Worm (Caenorhabditis elegans) whole organism, mixed stage, embryonic: ENCODE measurements around the gene daf-1.

Source experiments
- bed-3 ChIP-seq: fragments of 200-800 bp; sonication (Bioruptor generic); optimal IDR thresholded peaks from 3 replicates; lab custom pipeline; 2018; ENCODE audit warnings: mild to moderate bottlenecking, missing genetic modification characterization, moderate library complexity, missing compliant biosample characterization
- blmp-1 ChIP-seq: fragments of 150-350 bp; optimal IDR thresholded peaks from 2 replicates; lab custom pipeline; 2014; ENCODE audit warnings: missing biosample characterization, missing genetic modification characterization
- ceh-43 ChIP-seq: fragments of 200-800 bp; sonication (Bioruptor generic); optimal IDR thresholded peaks from 2 replicates; lab custom pipeline; 2018; ENCODE audit warnings: mild to moderate bottlenecking, missing genetic modification characterization, moderate library complexity, missing compliant biosample characterization
- ceh-83 ChIP-seq: fragments of 200-800 bp; sonication (Bioruptor generic); optimal IDR thresholded peaks from 2 replicates; lab custom pipeline; 2018; ENCODE audit warnings: mild to moderate bottlenecking, missing genetic modification characterization, missing compliant biosample characterization
- ces-1 ChIP-seq: fragments of 150-350 bp; optimal IDR thresholded peaks from 2 replicates; lab custom pipeline; 2014; ENCODE audit warnings: missing biosample characterization, missing genetic modification reagents, missing genetic modification characterization
- cnd-1 ChIP-seq: fragments of 200-800 bp; sonication (Bioruptor generic); optimal IDR thresholded peaks from 2 replicates; lab custom pipeline; 2018; ENCODE audit warnings: mild to moderate bottlenecking, missing genetic modification characterization, missing compliant biosample characterization
- drap-1 ChIP-seq: fragments of 200-800 bp; sonication (Bioruptor generic); optimal IDR thresholded peaks from 3 replicates; lab custom pipeline; 2018; ENCODE audit warnings: mild to moderate bottlenecking, missing genetic modification characterization, missing compliant biosample characterization
- elt-1 ChIP-seq: sonication (generic microtip); optimal IDR thresholded peaks from 2 replicates; lab custom pipeline; 2017; ENCODE audit warnings: missing genetic modification characterization, mild to moderate bottlenecking, missing compliant biosample characterization, antibody characterized with exemption, moderate library complexity, borderline replicate concordance; ENCODE audit not compliant: insufficient read depth
- elt-3 ChIP-seq: fragments of 150-350 bp; optimal IDR thresholded peaks from 2 replicates; lab custom pipeline; 2014; ENCODE audit warnings: missing biosample characterization, missing genetic modification characterization
- flh-1 ChIP-seq: fragments of 200-800 bp; sonication (Bioruptor generic); optimal IDR thresholded peaks from 2 replicates; lab custom pipeline; 2018; ENCODE audit warnings: mild to moderate bottlenecking, missing genetic modification characterization, moderate library complexity, missing compliant biosample characterization
- ham-2 ChIP-seq: fragments of 200-800 bp; sonication (Bioruptor generic); optimal IDR thresholded peaks from 2 replicates; lab custom pipeline; 2018; ENCODE audit warnings: mild to moderate bottlenecking, missing genetic modification characterization, missing compliant biosample characterization
- hlh-1 ChIP-seq: fragments of 150-350 bp; optimal IDR thresholded peaks from 2 replicates; lab custom pipeline; 2014; ENCODE audit warnings: missing biosample characterization, missing genetic modification reagents, missing genetic modification characterization
- lin-13 ChIP-seq: fragments of 150-350 bp; optimal IDR thresholded peaks from 2 replicates; lab custom pipeline; 2014; ENCODE audit warnings: missing biosample characterization, missing genetic modification characterization
- lin-32 ChIP-seq: fragments of 200-800 bp; sonication (Bioruptor generic); optimal IDR thresholded peaks from 2 replicates; lab custom pipeline; 2018; ENCODE audit warnings: mild to moderate bottlenecking, missing genetic modification characterization, missing compliant biosample characterization
- mab-5 ChIP-seq: fragments of 150-350 bp; optimal IDR thresholded peaks from 2 replicates; lab custom pipeline; 2014; ENCODE audit warnings: missing biosample characterization, missing genetic modification characterization
- mep-1 ChIP-seq: fragments of 150-350 bp; optimal IDR thresholded peaks from 2 replicates; lab custom pipeline; 2017; ENCODE audit warnings: missing biosample characterization, missing genetic modification reagents, missing genetic modification characterization, inconsistent platforms
- mls-2 ChIP-seq: sonication (generic microtip); optimal IDR thresholded peaks from 2 replicates; lab custom pipeline; 2016; ENCODE audit warnings: mild to moderate bottlenecking, missing genetic modification characterization, moderate library complexity, missing compliant biosample characterization
- nhr-2 ChIP-seq: fragments of 150-350 bp; optimal IDR thresholded peaks from 2 replicates; lab custom pipeline; 2014; ENCODE audit warnings: missing biosample characterization, missing genetic modification characterization
- nhr-237 ChIP-seq: fragments of 150-350 bp; optimal IDR thresholded peaks from 2 replicates; lab custom pipeline; 2014; ENCODE audit warnings: missing biosample characterization, missing genetic modification characterization
- nhr-28 ChIP-seq: fragments of 150-350 bp; optimal IDR thresholded peaks from 2 replicates; lab custom pipeline; 2014; ENCODE audit warnings: missing biosample characterization, missing genetic modification characterization
- nhr-76 ChIP-seq: sonication (generic microtip); optimal IDR thresholded peaks from 2 replicates; lab custom pipeline; 2017; ENCODE audit warnings: missing biosample characterization, missing genetic modification characterization
- pha-4 ChIP-seq: fragments of 150-350 bp; optimal IDR thresholded peaks from 2 replicates; lab custom pipeline; 2018; ENCODE audit warnings: missing biosample characterization, missing genetic modification reagents, missing genetic modification characterization
- sem-2 ChIP-seq: fragments of 200-800 bp; sonication (Bioruptor generic); optimal IDR thresholded peaks from 2 replicates; lab custom pipeline; 2018; ENCODE audit warnings: mild to moderate bottlenecking, missing genetic modification characterization, missing compliant biosample characterization
- snpc-4 ChIP-seq: fragments of 150-350 bp; optimal IDR thresholded peaks from 2 replicates; lab custom pipeline; 2014; ENCODE audit warnings: missing biosample characterization, missing genetic modification characterization
- sptf-1 ChIP-seq: sonication (generic microtip); optimal IDR thresholded peaks from 2 replicates; lab custom pipeline; 2017; ENCODE audit warnings: mild to moderate bottlenecking, missing genetic modification characterization, moderate library complexity, missing compliant biosample characterization
- unc-39 ChIP-seq: fragments of 150-350 bp; optimal IDR thresholded peaks from 2 replicates; lab custom pipeline; 2014; ENCODE audit warnings: missing biosample characterization, missing genetic modification characterization
- unc-62 ChIP-seq: fragments of 150-350 bp; optimal IDR thresholded peaks from 2 replicates; lab custom pipeline; 2014; ENCODE audit warnings: missing biosample characterization, missing genetic modification reagents, missing genetic modification characterization
- zip-8 ChIP-seq: fragments of 150-350 bp; optimal IDR thresholded peaks from 2 replicates; lab custom pipeline; 2014; ENCODE audit warnings: missing biosample characterization, missing genetic modification characterization
- ztf-11 ChIP-seq: fragments of 150-350 bp; optimal IDR thresholded peaks from 2 replicates; lab custom pipeline; 2014; ENCODE audit warnings: missing biosample characterization, missing genetic modification characterization

daf-1 gene

ce11 chrIV:149794-150193 lies 17.6 kb downstream of the daf-1 start:
- TF ChIP-seq mls-2 (tag; lab: Kevin White, UChicago) (no peak), ztf-11 (no peak), nhr-2 (tag; lab: Kevin White, UChicago) (peak; percentile 95), unc-62 (GFP tag; lab: Kevin White, UChicago) (peak; percentile 12), elt-1 (tag; lab: Kevin White, UChicago) (peak; percentile 59), drap-1 (no peak), zip-8 (tag; lab: Kevin White, UChicago) (peak; percentile 29)

ce11 chrIV:157809-158208 lies 25.6 kb downstream of the daf-1 start, which contains the start of gene gegf-1:
Gene gegf-1, minus strand, starts transcription at chrIV:157909.
- TF ChIP-seq lin-32 (GFP tag; lab: Kevin White, UChicago) (no peak), lin-13 (tag; lab: Kevin White, UChicago) (no peak), pha-4 (no peak), ham-2 (GFP tag; lab: Kevin White, UChicago) (no peak), nhr-237 (tag; lab: Kevin White, UChicago) (no peak), elt-3 (tag; lab: Kevin White, UChicago) (no peak), unc-62 (GFP tag; lab: Kevin White, UChicago) (no peak), ceh-43 (GFP tag; lab: Kevin White, UChicago) (no peak), bed-3 (GFP tag; lab: Kevin White, UChicago) (no peak), nhr-28 (tag; lab: Kevin White, UChicago) (no peak), elt-1 (tag; lab: Kevin White, UChicago) (no peak), ztf-11 (no peak), ceh-83 (GFP tag; lab: Kevin White, UChicago) (no peak), hlh-1 (no peak), mls-2 (tag; lab: Kevin White, UChicago) (no peak), drap-1 (no peak)

- TF ChIP-seq cnd-1 = no peak
- TF ChIP-seq pha-4 = no peak
- TF ChIP-seq ces-1 (GFP tag; lab: Kevin White, UChicago) = no peak
- TF ChIP-seq nhr-76 = no peak
- TF ChIP-seq blmp-1 = no peak
- TF ChIP-seq unc-39 (tag; lab: Kevin White, UChicago) = no peak
- no peak for TF ChIP-seq ceh-83 (GFP tag; lab: Kevin White, UChicago)
- no peak for TF ChIP-seq nhr-28 (tag; lab: Kevin White, UChicago)
- no peak for TF ChIP-seq lin-13 (tag; lab: Kevin White, UChicago)
These were observed 26.4 kb downstream of the daf-1 start, which contains the start of gene Y38C1AA.7 for ce11 chrIV:158662-159061. Gene Y38C1AA.7, plus strand, starts transcription at chrIV:158962.

- no peak for TF ChIP-seq drap-1
- TF ChIP-seq cnd-1 = no peak
- no peak for TF ChIP-seq sptf-1 (tag; lab: Kevin White, UChicago)
- TF ChIP-seq ceh-83 (GFP tag; lab: Kevin White, UChicago) = no peak
- no peak for TF ChIP-seq flh-1 (GFP tag; lab: Kevin White, UChicago)
- TF ChIP-seq zip-8 (tag; lab: Kevin White, UChicago) = no peak
- TF ChIP-seq unc-62 (GFP tag; lab: Kevin White, UChicago) = no peak
- TF ChIP-seq hlh-1 = no peak
- no peak for TF ChIP-seq mab-5 (tag; lab: Kevin White, UChicago)
- TF ChIP-seq elt-1 (tag; lab: Kevin White, UChicago) = no peak
- TF ChIP-seq nhr-2 (tag; lab: Kevin White, UChicago) = no peak
- no peak for TF ChIP-seq nhr-237 (tag; lab: Kevin White, UChicago)
- no peak for TF ChIP-seq blmp-1
- no peak for TF ChIP-seq unc-39 (tag; lab: Kevin White, UChicago)
- TF ChIP-seq mep-1 (tag; lab: Kevin White, UChicago) = no peak
- no peak for TF ChIP-seq ces-1 (GFP tag; lab: Kevin White, UChicago)
- TF ChIP-seq elt-3 (tag; lab: Kevin White, UChicago) = no peak
- no peak for TF ChIP-seq ceh-43 (GFP tag; lab: Kevin White, UChicago)
- no peak for TF ChIP-seq ham-2 (GFP tag; lab: Kevin White, UChicago)
- TF ChIP-seq, all 35 proteins: peak for 0
These were observed 27.6 kb downstream of the daf-1 start, which contains the start of gene Y38C1AA.19 for ce11 chrIV:159864-160263. Gene Y38C1AA.19, plus strand, starts transcription at chrIV:160164.

ce11 chrIV:162530-162929 lies 30.3 kb downstream of the daf-1 start, which contains the start of gene Y38C1AA.6:
Gene Y38C1AA.6, plus strand, starts transcription at chrIV:162830.
- no peak for TF ChIP-seq blmp-1
- TF ChIP-seq, all 35 proteins: peak for 0

- no peak for TF ChIP-seq lin-32 (GFP tag; lab: Kevin White, UChicago)
- TF ChIP-seq snpc-4 (tag; lab: Kevin White, UChicago) = no peak
- TF ChIP-seq nhr-76 = no peak
- no peak for TF ChIP-seq blmp-1
- no peak for TF ChIP-seq sem-2 (GFP tag; lab: Kevin White, UChicago)
- TF ChIP-seq nhr-237 (tag; lab: Kevin White, UChicago) = no peak
- TF ChIP-seq, all 35 proteins: peak for 0
These were observed 32.6 kb downstream of the daf-1 start, which contains the start of gene cutl-24 for ce11 chrIV:164777-165176. Gene cutl-24, plus strand, starts transcription at chrIV:165077.
